Worm (Caenorhabditis elegans) whole organism, L4 larva: Measurements from ENCODE around the gene srt-65.

Experiments
- F26F4.8 ChIP-seq: fragments of 200-800 bp; sonication (Bioruptor generic); conservative IDR thresholded peaks from 2 replicates; pipeline ENCODE4 v1.3.6; 2022; ENCODE audit warnings: missing genetic modification characterization, missing compliant biosample characterization
- F37D6.2 ChIP-seq: sonication (generic microtip); optimal IDR thresholded peaks from 2 replicates; lab custom pipeline; 2016; ENCODE audit warnings: mild to moderate bottlenecking, missing genetic modification characterization, missing compliant biosample characterization
- R02D3.7 ChIP-seq: fragments of 150-350 bp; sonication (generic microtip); optimal IDR thresholded peaks from 3 replicates; lab custom pipeline; 2014; ENCODE audit warnings: missing biosample characterization, missing genetic modification characterization
- T20F7.1 ChIP-seq: fragments of 200-800 bp; sonication (Bioruptor generic); optimal IDR thresholded peaks from 2 replicates; lab custom pipeline; 2018; ENCODE audit warnings: mild to moderate bottlenecking, missing genetic modification characterization, missing compliant biosample characterization
- T26A8.4 ChIP-seq: fragments of 200-800 bp; sonication (Bioruptor generic); IDR thresholded peaks from 2 replicates; pipeline ENCODE4 v1.3.6; 2022; ENCODE audit warnings: missing genetic modification characterization, missing compliant biosample characterization
- Y105C5A.15 ChIP-seq: fragments of 200-800 bp; sonication (Bioruptor generic); IDR thresholded peaks from 2 replicates; pipeline ENCODE4 v1.3.6; 2022; ENCODE audit warnings: missing genetic modification characterization, missing compliant biosample characterization
- Y75B8A.6 ChIP-seq: fragments of 200-800 bp; sonication (Bioruptor generic); IDR thresholded peaks from 2 replicates; pipeline ENCODE4 v1.3.6; 2022; ENCODE audit warnings: missing genetic modification reagents, missing genetic modification characterization, missing compliant biosample characterization
- aha-1 ChIP-seq: fragments of 150-350 bp; peaks from one replicate; lab custom pipeline; 2014; ENCODE audit warnings: missing biosample characterization, missing genetic modification characterization
- ama-1 ChIP-seq: fragments of 150-350 bp; optimal IDR thresholded peaks from 2 replicates; lab custom pipeline; 2014; ENCODE audit warnings: inconsistent platforms, mixed read lengths
- ceh-20 ChIP-seq: fragments of 200-800 bp; sonication (Bioruptor generic); IDR thresholded peaks from 2 replicates; pipeline ENCODE4 v1.3.6; 2022; ENCODE audit warnings: missing genetic modification reagents, missing genetic modification characterization, missing compliant biosample characterization
- ceh-62 ChIP-seq: sonication (generic microtip); optimal IDR thresholded peaks from 2 replicates; lab custom pipeline; 2017; ENCODE audit warnings: missing biosample characterization, missing genetic modification characterization
- ces-1 ChIP-seq: fragments of 150-350 bp; sonication (generic microtip); optimal IDR thresholded peaks from 4 replicates; lab custom pipeline; 2014; ENCODE audit warnings: missing biosample characterization, missing genetic modification reagents, missing genetic modification characterization
- daf-12 ChIP-seq: fragments of 150-350 bp; optimal IDR thresholded peaks from 2 replicates; lab custom pipeline; 2014; ENCODE audit warnings: missing biosample characterization, missing genetic modification reagents, missing genetic modification characterization
- dmd-9 ChIP-seq: fragments of 200-800 bp; sonication (Bioruptor generic); IDR thresholded peaks from 2 replicates; pipeline ENCODE4 v1.3.6; 2022; ENCODE audit warnings: missing genetic modification reagents, missing genetic modification characterization, missing compliant biosample characterization
- dpl-1 ChIP-seq: fragments of 150-350 bp; optimal IDR thresholded peaks from 2 replicates; lab custom pipeline; 2014; ENCODE audit warnings: missing biosample characterization, missing genetic modification reagents, missing genetic modification characterization
- duxl-1 ChIP-seq: sonication (generic microtip); optimal IDR thresholded peaks from 2 replicates; lab custom pipeline; 2016; ENCODE audit warnings: mild to moderate bottlenecking, missing genetic modification characterization, moderate library complexity, missing compliant biosample characterization; ENCODE audit not compliant: poor library complexity
- egl-27 ChIP-seq: sonication (generic microtip); optimal IDR thresholded peaks from 3 replicates; lab custom pipeline; 2017; ENCODE audit warnings: missing biosample characterization, missing genetic modification reagents, missing genetic modification characterization
- fkh-10 ChIP-seq: fragments of 150-350 bp; optimal IDR thresholded peaks from 2 replicates; lab custom pipeline; 2014; ENCODE audit warnings: missing biosample characterization, missing genetic modification reagents, missing genetic modification characterization
- fos-1 ChIP-seq: fragments of 150-350 bp; optimal IDR thresholded peaks from 2 replicates; lab custom pipeline; 2014; ENCODE audit warnings: missing biosample characterization, missing genetic modification characterization
- gei-8 ChIP-seq: fragments of 200-800 bp; sonication (Bioruptor generic); optimal IDR thresholded peaks from 2 replicates; lab custom pipeline; 2018; ENCODE audit warnings: mild to moderate bottlenecking, missing genetic modification characterization, missing compliant biosample characterization
- hif-1 ChIP-seq, 2 experiments: sonication (generic microtip); optimal IDR thresholded peaks; 2 replicates each; lab custom pipeline; 2016 to 2017; ENCODE audit warnings: missing compliant biosample characterization in 2 of 2, missing genetic modification characterization in 2 of 2, missing genetic modification reagents in 2 of 2, missing genotype in 2 of 2, mild to moderate bottlenecking in 1 of 2
- hlh-11 ChIP-seq: fragments of 200-800 bp; sonication (Bioruptor generic); optimal IDR thresholded peaks from 2 replicates; lab custom pipeline; 2018; ENCODE audit warnings: mild to moderate bottlenecking, missing genetic modification characterization, missing compliant biosample characterization
- hlh-30 ChIP-seq: sonication (generic microtip); optimal IDR thresholded peaks from 2 replicates; lab custom pipeline; 2017; ENCODE audit warnings: antibody characterized with exemption, mild to moderate bottlenecking, missing genetic modification characterization, missing compliant biosample characterization; ENCODE audit not compliant: insufficient read depth
- lin-39 ChIP-seq: fragments of 150-350 bp; optimal IDR thresholded peaks from 2 replicates; lab custom pipeline; 2014; ENCODE audit warnings: missing biosample characterization, missing genetic modification reagents, missing genetic modification characterization
- lir-3 ChIP-seq: sonication (generic microtip); optimal IDR thresholded peaks from 2 replicates; lab custom pipeline; 2016; ENCODE audit warnings: mild to moderate bottlenecking, missing genetic modification characterization, missing compliant biosample characterization
- madf-9 ChIP-seq: fragments of 200-800 bp; sonication (Bioruptor generic); conservative IDR thresholded peaks from 2 replicates; pipeline ENCODE4 v1.3.6; 2022; ENCODE audit warnings: missing genetic modification reagents, missing genetic modification characterization, missing compliant biosample characterization
- mdt-29 ChIP-seq: fragments of 200-800 bp; sonication (Bioruptor generic); IDR thresholded peaks from 2 replicates; pipeline ENCODE4 v1.3.6; 2022; ENCODE audit warnings: missing genetic modification reagents, missing genetic modification characterization, missing compliant biosample characterization
- nhr-11 ChIP-seq: fragments of 150-350 bp; optimal IDR thresholded peaks from 2 replicates; lab custom pipeline; 2014; ENCODE audit warnings: missing biosample characterization, missing genetic modification characterization
- nhr-28 ChIP-seq: fragments of 150-350 bp; optimal IDR thresholded peaks from 2 replicates; lab custom pipeline; 2014; ENCODE audit warnings: missing biosample characterization, missing genetic modification characterization
- nhr-41 ChIP-seq: fragments of 200-800 bp; sonication (Bioruptor generic); IDR thresholded peaks from 2 replicates; pipeline ENCODE4 v1.3.6; 2022; ENCODE audit warnings: missing genetic modification reagents, missing genetic modification characterization, missing compliant biosample characterization
- nhr-48 ChIP-seq: sonication (generic microtip); optimal IDR thresholded peaks from 2 replicates; lab custom pipeline; 2016; ENCODE audit warnings: mild to moderate bottlenecking, missing genetic modification characterization, missing compliant biosample characterization
- nhr-6 ChIP-seq: fragments of 150-350 bp; optimal IDR thresholded peaks from 2 replicates; lab custom pipeline; 2014; ENCODE audit warnings: missing biosample characterization, missing genetic modification characterization
- nhr-76 ChIP-seq: fragments of 150-350 bp; optimal IDR thresholded peaks from 2 replicates; lab custom pipeline; 2014; ENCODE audit warnings: missing biosample characterization, missing genetic modification characterization
- nhr-77 ChIP-seq: fragments of 150-350 bp; optimal IDR thresholded peaks from 2 replicates; lab custom pipeline; 2014; ENCODE audit warnings: missing biosample characterization, missing genetic modification characterization
- pqm-1 ChIP-seq: sonication (generic microtip); optimal IDR thresholded peaks from 2 replicates; lab custom pipeline; 2017; ENCODE audit warnings: missing biosample characterization, missing genetic modification characterization
- sdz-12 ChIP-seq: fragments of 200-800 bp; sonication (Bioruptor generic); optimal IDR thresholded peaks from 2 replicates; lab custom pipeline; 2018; ENCODE audit warnings: mild to moderate bottlenecking, missing genetic modification characterization, missing compliant biosample characterization
- set-16 ChIP-seq: fragments of 200-800 bp; sonication (Bioruptor generic); IDR thresholded peaks from 2 replicates; pipeline ENCODE4 v1.3.6; 2022; ENCODE audit warnings: missing genetic modification reagents, missing genetic modification characterization, missing compliant biosample characterization
- skn-1 ChIP-seq: fragments of 150-350 bp; optimal IDR thresholded peaks from 2 replicates; lab custom pipeline; 2014; ENCODE audit warnings: missing biosample characterization, missing genetic modification characterization
- spr-3 ChIP-seq: fragments of 200-800 bp; sonication (Bioruptor generic); optimal IDR thresholded peaks from 2 replicates; lab custom pipeline; 2018; ENCODE audit warnings: mild to moderate bottlenecking, missing genetic modification characterization, missing compliant biosample characterization
- tra-1 ChIP-seq: fragments of 200-800 bp; sonication (Bioruptor generic); IDR thresholded peaks from 2 replicates; pipeline ENCODE4 v1.3.6; 2022; ENCODE audit warnings: missing genetic modification reagents, missing genetic modification characterization, missing compliant biosample characterization
- unc-130 ChIP-seq: sonication (generic microtip); optimal IDR thresholded peaks from 2 replicates; lab custom pipeline; 2016; ENCODE audit warnings: missing genetic modification reagents, missing genetic modification characterization, missing compliant biosample characterization
- unc-62 ChIP-seq, 3 experiments: fragments of 150-350 bp in 1 of 3; sonication (generic microtip); optimal IDR thresholded peaks in 2 of 3; peaks in 1 of 3; 1 replicate in 1 of 3; 2 replicates in 2 of 3; lab custom pipeline; 2014 to 2017; ENCODE audit warnings: missing biosample characterization in 3 of 3, missing genetic modification characterization in 3 of 3, missing genetic modification reagents in 3 of 3, missing genotype in 1 of 3
- zfp-2 ChIP-seq: sonication (generic microtip); optimal IDR thresholded peaks from 2 replicates; lab custom pipeline; 2016; ENCODE audit warnings: mild to moderate bottlenecking, missing genetic modification characterization, missing compliant biosample characterization
- zip-11 ChIP-seq: fragments of 200-800 bp; sonication (Bioruptor generic); IDR thresholded peaks from 2 replicates; pipeline ENCODE4 v1.3.6; 2022; ENCODE audit warnings: missing genetic modification characterization, missing compliant biosample characterization
- zip-2 ChIP-seq: fragments of 150-350 bp; optimal IDR thresholded peaks from 2 replicates; lab custom pipeline; 2014; ENCODE audit warnings: missing biosample characterization, missing genetic modification characterization
- ztf-11 ChIP-seq: fragments of 150-350 bp; optimal IDR thresholded peaks from 2 replicates; lab custom pipeline; 2014; ENCODE audit warnings: missing biosample characterization, missing genetic modification characterization
- ztf-7 ChIP-seq: fragments of 150-350 bp; optimal IDR thresholded peaks from 2 replicates; lab custom pipeline; 2014; ENCODE audit warnings: missing biosample characterization, missing genetic modification characterization

The srt-65 gene

ce11 chrV:5143785-5144184 lies 28.9 kb downstream of the srt-65 start, which contains the start of gene srh-129:
Gene srh-129 (minus strand): TSS chrV:5143885.
- no peak for TF ChIP-seq daf-12
- no peak for TF ChIP-seq ama-1
- TF ChIP-seq fos-1 = no peak
- no peak for TF ChIP-seq spr-3 (GFP tag; lab: Kevin White, UChicago)
- no peak for TF ChIP-seq F37D6.2
- no peak for TF ChIP-seq fkh-10
- no peak for TF ChIP-seq zfp-2 (tag; lab: Kevin White, UChicago)
- no peak for TF ChIP-seq Y75B8A.6 (GFP tag; lab: Robert Waterston, UW)
- no peak for TF ChIP-seq Y105C5A.15 (GFP tag; lab: Robert Waterston, UW)
- TF ChIP-seq ceh-62 (tag; lab: Kevin White, UChicago) = no peak
- no peak for TF ChIP-seq nhr-76 (tag; lab: Kevin White, UChicago)
- no peak for TF ChIP-seq dmd-9 (GFP tag; lab: Robert Waterston, UW)
- no peak for TF ChIP-seq mdt-29 (GFP tag; lab: Robert Waterston, UW)
- no peak for TF ChIP-seq dpl-1
- TF ChIP-seq unc-130 = no peak
- no peak for TF ChIP-seq egl-27 (tag; lab: Kevin White, UChicago)
- TF ChIP-seq unc-62 (GFP tag; optimal IDR thresholded peaks at IDR 0.05 in 1 of 2; lab: Kevin White, UChicago) = no peak
- no peak for TF ChIP-seq unc-62 (tag; optimal IDR thresholded peaks at IDR 0.05; lab: Kevin White, UChicago)
- no peak for TF ChIP-seq T26A8.4 (GFP tag; lab: Robert Waterston, UW)
- TF ChIP-seq hlh-30 (tag; lab: Kevin White, UChicago) = no peak
- TF ChIP-seq tra-1 = no peak

DNA sequence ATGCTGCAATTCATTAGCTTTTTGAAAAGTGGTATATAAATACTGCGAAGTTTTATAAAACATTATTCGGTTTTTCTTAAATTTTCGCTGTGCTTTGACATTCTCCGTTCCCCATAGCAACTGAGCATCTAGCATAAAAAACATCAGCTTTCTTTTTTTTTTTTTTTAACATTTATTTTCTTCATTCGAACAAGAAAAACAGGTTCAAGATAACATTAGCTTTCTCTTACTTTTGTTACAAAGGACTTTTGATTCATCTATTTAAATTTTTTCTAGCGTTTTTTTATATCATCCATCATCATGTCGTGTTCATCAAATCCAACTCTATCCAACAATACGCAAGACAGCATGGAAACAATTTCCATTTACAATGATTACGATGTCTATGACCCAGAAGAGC lies 34.8 kb downstream of the srt-65 start, which contains the start of gene F14F9.3:
F14F9.3 (plus strand) TSS at position 301 of the 400 bp plus-strand sequence.
- TF ChIP-seq lir-3 (tag; lab: Kevin White, UChicago) = no peak
- no peak for TF ChIP-seq nhr-41 (GFP tag; lab: Robert Waterston, UW)
- TF ChIP-seq zip-2 (tag; lab: Kevin White, UChicago) = no peak
- TF ChIP-seq nhr-6 = no peak

- TF ChIP-seq T20F7.1 (GFP tag; lab: Kevin White, UChicago) = no peak
- TF ChIP-seq nhr-6 = no peak
Measured at ce11 chrV:5132441-5132840, 40.3 kb downstream of the srt-65 start, which contains the start of gene F14F9.4. Gene F14F9.4 (plus strand): TSS chrV:5132741.

DNA sequence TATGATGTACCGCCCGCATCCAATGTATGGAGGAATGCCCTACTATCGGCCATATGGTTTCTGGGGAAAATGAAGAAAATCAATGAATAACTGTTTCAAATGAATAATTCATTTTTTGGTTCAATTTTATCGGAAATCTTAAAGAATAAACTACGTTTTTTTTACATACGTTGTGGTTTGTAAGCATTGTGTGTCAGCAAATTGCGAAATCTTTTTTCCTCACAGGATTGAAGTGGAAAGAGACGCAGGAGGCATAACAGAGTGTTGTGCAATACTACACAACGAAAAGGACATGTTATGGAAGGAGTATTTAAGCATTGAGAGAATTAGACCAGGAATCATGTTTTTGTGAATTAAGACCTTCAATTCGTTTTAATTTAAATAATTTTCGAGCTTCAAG lies 41.4 kb downstream of the srt-65 start:
- TF ChIP-seq ces-1 (GFP tag; lab: Kevin White, UChicago) (no peak), nhr-11 (peak; percentile 35), hif-1 (tag; optimal IDR thresholded peaks at IDR 0.05; lab: Kevin White, UChicago) (peak in 1 of 2 experiments; percentile 46), madf-9 (GFP tag; lab: Robert Waterston, UW) (no peak), set-16 (GFP tag; lab: Robert Waterston, UW) (no peak), T26A8.4 (GFP tag; lab: Robert Waterston, UW) (no peak), ztf-7 (peak; percentile 64), aha-1 (tag; lab: Kevin White, UChicago) (peak; percentile 70), sdz-12 (no peak), nhr-48 (no peak), gei-8 (no peak), hlh-30 (tag; lab: Kevin White, UChicago) (peak; percentile 40), fos-1 (no peak), duxl-1 (tag; lab: Kevin White, UChicago) (no peak), F26F4.8 (GFP tag; lab: Robert Waterston, UW) (no peak), dpl-1 (peak; percentile 20), ceh-20 (GFP tag; lab: Robert Waterston, UW) (no peak), Y105C5A.15 (GFP tag; lab: Robert Waterston, UW) (no peak), ceh-62 (tag; lab: Kevin White, UChicago) (no peak), nhr-6 (peak; percentile 57), nhr-77 (peak; percentile 8), skn-1 (tag; lab: Kevin White, UChicago) (no peak), hlh-11 (peak; percentile 19), nhr-28 (peak; percentile 83), zip-2 (tag; lab: Kevin White, UChicago) (peak; percentile 99), R02D3.7 (no peak), zip-11 (no peak), lin-39 (no peak), pqm-1 (tag; lab: Kevin White, UChicago) (no peak), spr-3 (GFP tag; lab: Kevin White, UChicago) (no peak), ztf-11 (tag; lab: Kevin White, UChicago) (no peak)
